Worm (Caenorhabditis elegans): ENCODE results near the gene F49H12.2.
A peak's percentile ranks its signal among the peaks of the same experiment; 100 is the strongest.

Gene F49H12.2

ce11 chrX:2096804-2097203 is 11.7 kb downstream of the F49H12.2 start, which contains the start of gene T21D9.2:
Gene T21D9.2 (minus strand): TSS chrX:2096904.
- TF ChIP-seq let-526 (GFP tag; IDR thresholded peaks at IDR 0.05) (no peak), sptf-2 (GFP tag; optimal IDR thresholded peaks at IDR 0.05) (no peak), lag-1 (GFP tag; IDR thresholded peaks at IDR 0.05) (no peak), ccch-3 (GFP tag; optimal IDR thresholded peaks at IDR 0.05) (no peak), lin-35 (GFP tag; optimal IDR thresholded peaks at IDR 0.05) (no peak), repo-1 (tag; optimal IDR thresholded peaks at IDR 0.05) (no peak), let-607 (tag; optimal IDR thresholded peaks at IDR 0.05) (no peak), Y56A3A.18 (GFP tag; IDR thresholded peaks at IDR 0.05) (no peak), B0336.3 (GFP tag; IDR thresholded peaks at IDR 0.05) (no peak), sea-2 (GFP tag; IDR thresholded peaks at IDR 0.05) (no peak), ztf-3 (GFP tag; optimal IDR thresholded peaks at IDR 0.05) (no peak), attf-5 (GFP tag; optimal IDR thresholded peaks at IDR 0.05) (no peak), pbrm-1 (GFP tag; IDR thresholded peaks at IDR 0.05) (no peak), zfh-2 (GFP tag; conservative IDR thresholded peaks at IDR 0.05) (no peak)

ce11 chrX:2099002-2099401 is 13.9 kb downstream of the F49H12.2 start:
- TF ChIP-seq let-607 (tag; optimal IDR thresholded peaks at IDR 0.05) (no peak), nhr-120 (GFP tag; IDR thresholded peaks at IDR 0.05) (no peak), lin-26 (GFP tag; IDR thresholded peaks at IDR 0.05) (no peak), ztf-6 (GFP tag; IDR thresholded peaks at IDR 0.05) (no peak), madf-6 (GFP tag; IDR thresholded peaks at IDR 0.05) (no peak), akir-1 (GFP tag; optimal IDR thresholded peaks at IDR 0.05) (no peak), mel-28 (tag; optimal IDR thresholded peaks at IDR 0.05; ENCODE audit: borderline replicate concordance) (no peak), unc-130 (GFP tag; optimal IDR thresholded peaks at IDR 0.05) (no peak)

- TF ChIP-seq mxl-1 (tag; optimal IDR thresholded peaks at IDR 0.05) (no peak), nhr-90 (tag; optimal IDR thresholded peaks at IDR 0.05) (no peak), egl-18 (GFP tag; IDR thresholded peaks at IDR 0.05) (no peak), lsy-27 (tag; optimal IDR thresholded peaks at IDR 0.05; ENCODE audit: borderline replicate concordance, insufficient read depth) (no peak), snpc-3.4 (tag; optimal IDR thresholded peaks at IDR 0.05) (no peak), tbx-9 (tag; optimal IDR thresholded peaks at IDR 0.05; ENCODE audit: borderline replicate concordance) (no peak), F55B11.4 (tag; optimal IDR thresholded peaks at IDR 0.05; ENCODE audit: borderline replicate concordance, insufficient read depth) (no peak), cebp-1 (GFP tag; IDR thresholded peaks at IDR 0.05) (no peak), cebp-1 (tag; optimal IDR thresholded peaks at IDR 0.05) (no peak), sea-2 (GFP tag; IDR thresholded peaks at IDR 0.05) (no peak), aptf-3 (GFP tag; IDR thresholded peaks at IDR 0.05) (no peak), F33H1.4 (GFP tag; IDR thresholded peaks at IDR 0.05) (no peak), lin-26 (GFP tag; IDR thresholded peaks at IDR 0.05) (no peak), hrde-1 (tag; optimal IDR thresholded peaks at IDR 0.05; ENCODE audit: borderline replicate concordance) (no peak)
These were observed 20.2 kb downstream of the F49H12.2 start, which contains the start of gene F53B1.3 for ce11 chrX:2105310-2105709. Gene F53B1.3 (plus strand): TSS chrX:2105610.

ce11 chrX:2107414-2107813 is 22.3 kb downstream of the F49H12.2 start:
- TF ChIP-seq nhr-80 (tag; optimal IDR thresholded peaks at IDR 0.05) (peak; percentile 48), ama-1 (optimal IDR thresholded peaks at IDR 0.05) (no peak), ama-1 (GFP tag; optimal IDR thresholded peaks at IDR 0.05) (no peak), unc-62 (GFP tag; optimal IDR thresholded peaks at IDR 0.05) (peak; percentile 44), hlh-26 (GFP tag; conservative IDR thresholded peaks at IDR 0.05) (no peak), F22D6.2 (tag; optimal IDR thresholded peaks at IDR 0.05) (no peak)

Measured in whole organism, young adult.